Fruit fly (Drosophila melanogaster): Measurements from ENCODE around the gene CG14377.

CG14377 gene

DNA sequence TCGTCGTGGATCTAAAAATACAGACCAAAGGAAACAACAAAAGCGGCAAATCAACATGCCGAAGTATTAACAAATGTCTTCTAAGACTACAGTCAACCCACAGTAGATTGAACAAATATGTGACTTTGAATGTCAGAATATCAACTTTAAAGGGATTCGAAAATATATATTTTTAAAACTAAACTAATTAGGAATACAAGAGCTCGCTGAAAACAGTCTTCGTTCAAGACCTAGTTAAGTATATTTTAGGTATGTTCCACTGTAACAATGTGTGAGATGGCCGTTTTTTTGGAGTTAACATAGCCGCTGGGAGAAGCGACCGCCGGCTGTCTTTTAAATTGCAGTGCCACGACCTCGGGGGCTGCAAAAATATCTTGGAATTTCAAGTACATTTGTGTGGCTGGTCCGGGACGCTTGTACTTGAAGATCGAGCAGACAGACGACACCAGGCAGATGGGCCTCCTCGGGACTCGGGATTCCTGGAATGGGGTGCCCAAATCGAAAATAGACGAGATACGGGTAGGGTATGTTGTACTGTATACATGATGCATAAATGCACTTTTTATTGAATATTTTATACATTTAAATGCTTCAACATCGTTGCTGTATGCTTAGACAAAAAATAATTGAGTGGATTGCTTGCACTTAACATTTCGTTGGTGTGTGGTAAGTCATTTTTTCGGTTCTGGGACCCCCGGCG is 30.9 kb downstream of the CG14377 start (continued):
- TF ChIP-seq CG7963 (GFP tag; IDR thresholded peaks at IDR 0.05; ENCODE audit: partially characterized antibody) (no peak), crc (GFP tag; optimal IDR thresholded peaks at IDR 0.05) (no peak), grau (tag; optimal IDR thresholded peaks at IDR 0.05) (peak; percentile 98), Fer1 (GFP tag; optimal IDR thresholded peaks at IDR 0.05) (peak; percentile 44), CG1647 (GFP tag; optimal IDR thresholded peaks at IDR 0.05) (no peak), CG4360 (GFP tag; IDR thresholded peaks at IDR 0.05) (peak; percentile 52), Meics (GFP tag; optimal IDR thresholded peaks at IDR 0.05) (peak; percentile 56), Hr39 (optimal IDR thresholded peaks at IDR 0.05) (no peak), Dp (GFP tag; optimal IDR thresholded peaks at IDR 0.05) (no peak), B-H2 (GFP tag; optimal IDR thresholded peaks at IDR 0.05) (no peak), Hmx (GFP tag; optimal IDR thresholded peaks at IDR 0.05) (no peak), Bteb2 (GFP tag; optimal IDR thresholded peaks at IDR 0.05) (peak; percentile 46), CG18764 (GFP tag; optimal IDR thresholded peaks at IDR 0.05) (peak; percentile 25), CG4730 (GFP tag; IDR thresholded peaks at IDR 0.05) (peak; percentile 59), Taf1 (GFP tag; IDR thresholded peaks at IDR 0.05) (0 out of 2 replicates have a peak, but pooled peaks have one; percentile 35), CG3847 (GFP tag; IDR thresholded peaks at IDR 0.05) (peak; percentile 50; the same call in 1 of the 2 replicates), CG15479 (GFP tag; optimal IDR thresholded peaks at IDR 0.05) (no peak), ttk (GFP tag; IDR thresholded peaks at IDR 0.05) (peak; percentile 69), Stat92E (GFP tag; optimal IDR thresholded peaks at IDR 0.05) (no peak), CG15696 (tag; optimal IDR thresholded peaks at IDR 0.05) (peak; percentile 78), ara (GFP tag; IDR thresholded peaks at IDR 0.05) (peak; percentile 75), CG10979 (tag; optimal IDR thresholded peaks at IDR 0.05) (peak; percentile 81), exex (tag; optimal IDR thresholded peaks at IDR 0.05) (no peak), Spps (tag; optimal IDR thresholded peaks at IDR 0.05) (peak; percentile 43), CG5953 (GFP tag; IDR thresholded peaks at IDR 0.05) (peak; percentile 58; the same call in 1 of the 2 replicates), CG13424 (tag; optimal IDR thresholded peaks at IDR 0.05) (peak; percentile 71), emc (GFP tag; optimal IDR thresholded peaks at IDR 0.05) (no peak), pan (optimal IDR thresholded peaks at IDR 0.05) (no peak), pan (GFP tag; optimal IDR thresholded peaks at IDR 0.05 in 1 of 2, IDR thresholded peaks at IDR 0.05 in 1 of 2) (peak in 1 of 2 experiments; percentile 79), CrebB (tag; optimal IDR thresholded peaks at IDR 0.05) (no peak), E2f2 (GFP tag; IDR thresholded peaks at IDR 0.05) (peak; percentile 43; the same call in 1 of the 2 replicates), ERR (GFP tag; optimal IDR thresholded peaks at IDR 0.05) (no peak), onecut (GFP tag; IDR thresholded peaks at IDR 0.05) (peak; percentile 41), Max (GFP tag; optimal IDR thresholded peaks at IDR 0.05) (peak; percentile 5), HHEX (GFP tag; optimal IDR thresholded peaks at IDR 0.05) (peak; percentile 61), unc-4 (GFP tag; IDR thresholded peaks at IDR 0.05; ENCODE audit: partially characterized antibody) (no peak), btn (GFP tag; optimal IDR thresholded peaks at IDR 0.05) (peak; percentile 11), Xrp1 (GFP tag; IDR thresholded peaks at IDR 0.05) (peak; percentile 83), z (GFP tag; IDR thresholded peaks at IDR 0.05) (no peak), Scr (GFP tag; IDR thresholded peaks at IDR 0.05; ENCODE audit: partially characterized antibody) (no peak), Adf1 (GFP tag; IDR thresholded peaks at IDR 0.05) (no peak), dan (GFP tag; IDR thresholded peaks at IDR 0.05) (no peak), CG16779 (GFP tag; IDR thresholded peaks at IDR 0.05) (no peak), CG18476 (GFP tag; optimal IDR thresholded peaks at IDR 0.05) (peak; percentile 51), Gsc (GFP tag; IDR thresholded peaks at IDR 0.05) (0 out of 2 replicates have a peak, but pooled peaks have one; percentile 14), D19A (tag; optimal IDR thresholded peaks at IDR 0.05) (peak; percentile 54), CG32532 (GFP tag; IDR thresholded peaks at IDR 0.05) (peak; percentile 54), Antp (GFP tag; optimal IDR thresholded peaks at IDR 0.05) (peak; percentile 36), maf-S (GFP tag; optimal IDR thresholded peaks at IDR 0.05) (peak; percentile 26), CG10431 (GFP tag; optimal IDR thresholded peaks at IDR 0.05) (no peak)
